Fruit fly (Drosophila melanogaster): ENCODE data around the gene htl.

htl gene

dm6 chr3R:18052799-18053586 lies at the start of gene htl:
htl (minus strand) TSS chr3R:18052984.
- TF ChIP-seq CG17801 (GFP tag; optimal IDR thresholded peaks at IDR 0.05; ENCODE audit: partially characterized antibody), result no peak

- TF ChIP-seq CG17801 (GFP tag; optimal IDR thresholded peaks at IDR 0.05; ENCODE audit: partially characterized antibody), result no peak
Observed at dm6 chr3R:18097531-18097930, 44.7 kb upstream of the htl start.

- no peak for TF ChIP-seq CG17801 (GFP tag; optimal IDR thresholded peaks at IDR 0.05; ENCODE audit: partially characterized antibody)
Observed at dm6 chr3R:18094649-18095048, 41.9 kb upstream of the htl start.

DNA sequence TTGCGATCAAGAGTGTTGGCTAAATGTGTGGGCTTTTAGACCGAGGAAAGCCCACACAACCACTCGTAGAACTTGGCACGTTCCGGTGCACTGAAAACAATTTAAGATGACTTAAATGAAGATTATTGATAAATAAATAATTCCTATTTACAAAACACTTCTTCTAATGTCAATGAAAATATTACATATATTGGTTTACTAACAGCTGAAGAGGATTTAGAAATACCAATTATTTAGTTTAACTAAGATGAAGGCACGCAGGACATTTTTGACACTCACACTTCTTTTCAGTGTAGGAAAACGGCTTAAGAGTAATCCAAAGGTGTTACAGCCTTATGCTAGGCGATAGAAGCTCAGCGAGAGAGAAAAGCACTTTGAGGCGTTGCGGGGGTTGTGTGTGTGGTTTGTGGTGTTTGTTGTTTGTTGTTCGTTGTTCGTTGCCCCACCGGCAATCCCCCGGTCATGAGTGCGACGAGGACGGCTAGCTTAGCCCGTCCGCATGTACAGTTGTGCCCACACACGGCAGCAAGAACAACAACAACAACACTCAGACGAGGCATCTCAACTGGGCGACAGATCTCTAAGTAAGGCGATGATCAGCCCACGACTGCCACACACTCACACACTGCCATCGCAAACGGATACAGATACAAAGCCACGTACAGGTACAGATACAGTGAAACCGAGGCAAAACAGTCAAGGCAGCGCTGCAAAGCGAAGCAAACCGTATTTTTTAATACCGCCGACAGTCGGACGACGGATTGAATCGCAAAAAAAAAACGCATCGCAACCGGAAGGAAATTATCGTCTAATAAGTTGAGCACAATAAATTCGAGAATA lies 37.5 kb upstream of the htl start, which contains the start of gene sr:
Gene sr (plus strand): TSS at position 790 of the 840 bp plus-strand sequence.
- no peak for TF ChIP-seq CG17801 (GFP tag; optimal IDR thresholded peaks at IDR 0.05; ENCODE audit: partially characterized antibody)

DNA sequence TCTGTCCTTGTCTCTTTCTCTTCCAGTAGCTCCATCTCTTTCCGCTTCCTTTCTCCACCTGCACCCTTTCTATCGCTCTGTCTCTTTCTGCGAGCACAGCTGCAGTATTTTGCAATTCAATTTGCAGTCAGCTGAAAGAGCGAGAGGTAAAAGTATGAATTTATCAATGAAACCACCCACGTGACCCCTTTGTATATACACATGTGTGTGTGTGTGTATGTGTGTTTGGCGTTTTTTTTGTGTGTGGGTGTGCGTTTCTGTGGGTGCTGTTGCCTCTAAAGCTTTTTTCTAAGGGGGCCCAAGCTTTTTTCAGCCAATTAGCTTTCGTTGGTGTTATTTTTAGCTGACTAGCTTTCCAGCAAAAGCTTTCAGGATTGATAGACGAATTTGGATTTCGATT lies 36.7 kb upstream of the htl start:
- no peak for TF ChIP-seq CG17801 (GFP tag; optimal IDR thresholded peaks at IDR 0.05; ENCODE audit: partially characterized antibody)

- TF ChIP-seq CG17801 (GFP tag; optimal IDR thresholded peaks at IDR 0.05; ENCODE audit: partially characterized antibody), result no peak
Observed at dm6 chr3R:18088238-18088637, 35.5 kb upstream of the htl start.

DNA sequence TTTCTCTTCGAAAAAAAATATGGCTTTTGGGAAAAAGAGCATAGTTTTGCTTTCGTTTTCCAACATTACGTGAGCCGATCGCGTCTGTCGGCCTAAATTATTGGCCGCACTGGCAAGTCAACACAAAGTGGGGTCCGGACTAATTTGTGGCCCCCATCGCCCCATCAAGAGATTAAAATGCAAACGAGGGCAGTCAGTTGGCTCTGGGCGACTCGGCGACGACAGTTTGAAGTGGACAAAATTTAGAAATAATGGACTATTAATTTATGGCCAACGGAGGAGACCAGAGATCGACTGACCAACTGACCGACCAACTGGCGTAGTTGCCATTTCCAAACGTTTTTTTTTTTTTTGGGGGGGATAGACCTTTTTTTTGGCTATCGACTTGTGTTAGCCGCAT lies 30.5 kb upstream of the htl start:
- no peak for TF ChIP-seq CG17801 (GFP tag; optimal IDR thresholded peaks at IDR 0.05; ENCODE audit: partially characterized antibody)

- no peak for TF ChIP-seq CG17801 (GFP tag; optimal IDR thresholded peaks at IDR 0.05; ENCODE audit: partially characterized antibody)
Observed at dm6 chr3R:18080748-18081147, 28.0 kb upstream of the htl start, which contains the start of gene bard. bard (plus strand) TSS chr3R:18081048.

- no peak for TF ChIP-seq CG17801 (GFP tag; optimal IDR thresholded peaks at IDR 0.05; ENCODE audit: partially characterized antibody)
Observed at dm6 chr3R:18078060-18078459, 25.3 kb upstream of the htl start.

dm6 chr3R:18075015-18075414 lies 22.2 kb upstream of the htl start:
- TF ChIP-seq CG17801 (GFP tag; optimal IDR thresholded peaks at IDR 0.05; ENCODE audit: partially characterized antibody), result no peak

DNA sequence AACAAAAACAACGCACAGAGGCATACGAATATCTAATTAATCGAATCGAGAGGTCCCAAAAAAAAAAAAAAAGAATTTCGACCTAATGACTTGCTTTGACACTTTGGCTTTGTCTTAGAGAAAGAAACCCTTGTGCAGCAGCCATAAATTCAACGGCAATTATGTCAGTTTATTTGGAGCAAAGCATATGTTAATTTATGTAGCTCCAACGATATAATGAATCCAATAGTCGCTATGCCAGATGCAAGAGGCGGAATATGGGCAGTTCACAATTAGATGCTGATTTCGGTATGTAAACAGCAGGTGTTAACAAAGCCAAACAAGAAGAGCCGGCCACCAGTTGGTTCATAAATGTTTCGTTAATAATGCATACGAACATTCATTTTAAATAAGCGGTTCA lies 20.2 kb upstream of the htl start:
- no peak for TF ChIP-seq CG17801 (GFP tag; optimal IDR thresholded peaks at IDR 0.05; ENCODE audit: partially characterized antibody)

dm6 chr3R:18067930-18068329 lies 15.1 kb upstream of the htl start:
- TF ChIP-seq CG17801 (GFP tag; optimal IDR thresholded peaks at IDR 0.05; ENCODE audit: partially characterized antibody), result no peak

- no peak for TF ChIP-seq CG17801 (GFP tag; optimal IDR thresholded peaks at IDR 0.05; ENCODE audit: partially characterized antibody)
Observed at dm6 chr3R:18064369-18064768, 11.6 kb upstream of the htl start.

dm6 chr3R:18063168-18063792 lies 10.5 kb upstream of the htl start:
- no peak for TF ChIP-seq CG17801 (GFP tag; optimal IDR thresholded peaks at IDR 0.05; ENCODE audit: partially characterized antibody)

DNA sequence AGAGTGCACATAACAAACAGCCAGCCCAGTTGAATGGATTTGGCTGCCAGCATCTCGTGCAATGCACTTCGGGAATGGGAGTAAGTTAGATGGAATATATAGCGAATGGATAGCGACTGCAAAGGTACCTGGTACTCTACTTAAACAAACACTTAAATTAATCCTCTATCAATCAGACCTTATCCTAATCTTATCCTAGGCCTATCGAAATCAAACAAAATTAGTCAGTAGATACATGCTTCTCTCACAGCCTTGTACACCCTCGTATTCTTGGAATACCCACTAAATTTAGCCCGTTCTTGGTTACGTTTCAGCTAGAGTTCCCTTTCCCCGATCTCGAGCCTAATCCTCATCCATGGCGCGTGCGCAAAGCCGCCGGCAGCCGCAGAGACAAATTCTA lies 7.8 kb upstream of the htl start:
- no peak for TF ChIP-seq CG17801 (GFP tag; optimal IDR thresholded peaks at IDR 0.05; ENCODE audit: partially characterized antibody)

DNA sequence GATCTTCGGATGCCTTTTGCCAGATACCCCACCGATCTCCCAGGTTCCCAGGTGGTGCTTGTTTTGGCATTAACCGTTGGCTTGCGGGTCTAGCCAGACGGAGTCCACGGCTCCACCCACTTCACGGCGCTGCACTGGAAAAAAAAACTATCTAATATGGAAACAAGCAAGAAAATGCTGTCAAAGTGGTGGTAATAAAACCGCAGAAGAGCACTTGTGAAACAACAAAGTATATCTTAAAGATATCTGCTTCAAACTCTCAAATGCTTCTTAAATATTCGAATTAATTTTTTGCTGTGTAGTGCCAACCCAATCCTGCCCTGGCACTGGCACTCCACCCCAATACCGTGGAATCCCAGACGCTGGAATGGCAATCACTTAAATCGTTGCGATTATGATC lies 5.6 kb upstream of the htl start:
- no peak for TF ChIP-seq CG17801 (GFP tag; optimal IDR thresholded peaks at IDR 0.05; ENCODE audit: partially characterized antibody)
